ENCODE assay signal across 2 worm cellular contexts in genomic region chrIV:5339255-5339654, ce11.
TF ChIP-seq lines count a peak whose summit lies in the region.

TSS of gene Y4C6B.2 (plus strand) at chrIV:5339574.

TF ChIP-seq in whole organism, L1 larva, 84 proteins besides CTCF, POLR2A, EP300 and RAD21:
- no peak for TF ChIP-seq aly-2 (tag; optimal IDR thresholded peaks at IDR 0.05; lab: Kevin White, UChicago)
- no peak for TF ChIP-seq snu-23 (GFP tag; optimal IDR thresholded peaks at IDR 0.05; lab: Kevin White, UChicago)
- no peak for TF ChIP-seq tlp-1 (tag; optimal IDR thresholded peaks at IDR 0.05; lab: Kevin White, UChicago)
- no peak for TF ChIP-seq zip-4 (GFP tag; optimal IDR thresholded peaks at IDR 0.05; lab: Kevin White, UChicago)
- TF ChIP-seq elt-3 (tag; optimal IDR thresholded peaks at IDR 0.05; lab: Kevin White, UChicago), result peak in 5 of 6 experiments; percentile 8 to 83 (median 11)
- TF ChIP-seq lin-14 (GFP tag; optimal IDR thresholded peaks at IDR 0.05; lab: Kevin White, UChicago), result peak; percentile 15
- TF ChIP-seq unc-30 (tag; optimal IDR thresholded peaks at IDR 0.05; lab: Kevin White, UChicago), result no peak
- TF ChIP-seq mef-2 (tag; optimal IDR thresholded peaks at IDR 0.05; lab: Kevin White, UChicago), result no peak
- TF ChIP-seq irx-1 (tag; optimal IDR thresholded peaks at IDR 0.05; lab: Kevin White, UChicago), result no peak
- no peak for TF ChIP-seq F16B12.6 (tag; optimal IDR thresholded peaks at IDR 0.05; lab: Kevin White, UChicago)
- TF ChIP-seq egl-13 (tag; optimal IDR thresholded peaks at IDR 0.05; lab: Kevin White, UChicago), result no peak
- TF ChIP-seq blmp-1 (tag; optimal IDR thresholded peaks at IDR 0.05; lab: Kevin White, UChicago), result peak; percentile 65
- no peak for TF ChIP-seq pqm-1 (tag; optimal IDR thresholded peaks at IDR 0.05; lab: Kevin White, UChicago)
- no peak for TF ChIP-seq ceh-82 (tag; optimal IDR thresholded peaks at IDR 0.05; lab: Kevin White, UChicago)
- no peak for TF ChIP-seq rnt-1 (tag; optimal IDR thresholded peaks at IDR 0.05; lab: Kevin White, UChicago)
- no peak for TF ChIP-seq nhr-237 (tag; optimal IDR thresholded peaks at IDR 0.05; lab: Kevin White, UChicago)
- no peak for TF ChIP-seq swsn-7 (tag; optimal IDR thresholded peaks at IDR 0.05; lab: Kevin White, UChicago)
- no peak for TF ChIP-seq nhr-19 (GFP tag; conservative IDR thresholded peaks at IDR 0.05; lab: Robert Waterston, UW)
- no peak for TF ChIP-seq aha-1 (tag; optimal IDR thresholded peaks at IDR 0.05; lab: Kevin White, UChicago)
- TF ChIP-seq unc-62 (GFP tag; optimal IDR thresholded peaks at IDR 0.05; lab: Kevin White, UChicago), result no peak
- no peak for TF ChIP-seq hlh-4 (tag; optimal IDR thresholded peaks at IDR 0.05; lab: Kevin White, UChicago)
- no peak for TF ChIP-seq ceh-8 (GFP tag; optimal IDR thresholded peaks at IDR 0.05; lab: Kevin White, UChicago)
- no peak for TF ChIP-seq sox-4 (tag; optimal IDR thresholded peaks at IDR 0.05; lab: Kevin White, UChicago)
- TF ChIP-seq lsy-2 (tag; optimal IDR thresholded peaks at IDR 0.05; lab: Kevin White, UChicago), result peak in 1 of 2 experiments; percentile 21
- no peak for TF ChIP-seq skn-1 (tag; optimal IDR thresholded peaks at IDR 0.05; lab: Kevin White, UChicago)
- no peak for TF ChIP-seq C34B4.2 (tag; optimal IDR thresholded peaks at IDR 0.05; lab: Kevin White, UChicago)
- TF ChIP-seq alr-1 (tag; optimal IDR thresholded peaks at IDR 0.05; lab: Kevin White, UChicago; ENCODE audit: borderline replicate concordance), result no peak
- no peak for TF ChIP-seq dsc-1 (tag; optimal IDR thresholded peaks at IDR 0.05; lab: Kevin White, UChicago)
- peak; percentile 76 for TF ChIP-seq nhr-85 (tag; lab: Kevin White, UChicago)
- TF ChIP-seq ceh-88 (GFP tag; IDR thresholded peaks at IDR 0.05; lab: Robert Waterston, UW), result no peak
- no peak for TF ChIP-seq nhr-28 (tag; optimal IDR thresholded peaks at IDR 0.05; lab: Kevin White, UChicago)
- TF ChIP-seq lin-13 (GFP tag; optimal IDR thresholded peaks at IDR 0.05; lab: Kevin White, UChicago), result no peak
- no peak for TF ChIP-seq lin-39 (tag; optimal IDR thresholded peaks at IDR 0.05; lab: Kevin White, UChicago)

TF ChIP-seq in whole organism, L4 larva, 104 proteins besides CTCF, POLR2A, EP300 and RAD21:
- no peak for TF ChIP-seq aha-1 (tag; lab: Kevin White, UChicago)
- peak in 1 of 2 experiments; percentile 13 for TF ChIP-seq unc-62 (GFP tag; optimal IDR thresholded peaks at IDR 0.05 in 1 of 2; lab: Kevin White, UChicago)
- no peak for TF ChIP-seq unc-62 (tag; optimal IDR thresholded peaks at IDR 0.05; lab: Kevin White, UChicago)
- TF ChIP-seq nhr-28 (tag; optimal IDR thresholded peaks at IDR 0.05; lab: Kevin White, UChicago), result peak; percentile 33
- TF ChIP-seq dve-1 (tag; optimal IDR thresholded peaks at IDR 0.05; lab: Kevin White, UChicago; ENCODE audit: insufficient read depth), result peak; percentile 12

Comparison
In these comparisons a context has a peak if more than half of its experiments do, and no peak if none do; other contexts are left out.
1. Of the 29 proteins assayed by ChIP-seq in both whole organism, L4 larva and whole organism, L1 larva: peak only in whole organism, L4 larva: nhr-28; only in whole organism, L1 larva: none; in both: none; in neither: 26; mixed calls (peak in some experiments, not most) for 2.